Fruit fly (Drosophila melanogaster): ENCODE measurements around the gene Glyp.

Gene Glyp

dm6 chr2L:2130157-2130987 is at the start of gene Glyp:
Gene Glyp (plus strand): TSS chr2L:2130813.
- TF ChIP-seq Myc (optimal IDR thresholded peaks at IDR 0.05) (no peak), ttk (optimal IDR thresholded peaks at IDR 0.05) (no peak), psq (optimal IDR thresholded peaks at IDR 0.05) (no peak), Sin3A (optimal IDR thresholded peaks at IDR 0.05) (no peak), h (optimal IDR thresholded peaks at IDR 0.05) (no peak), insv (optimal IDR thresholded peaks at IDR 0.05) (no peak)

- no peak for TF ChIP-seq Sin3A (optimal IDR thresholded peaks at IDR 0.05)
- TF ChIP-seq ttk (optimal IDR thresholded peaks at IDR 0.05): no peak
- TF ChIP-seq insv (optimal IDR thresholded peaks at IDR 0.05): no peak
- TF ChIP-seq psq (optimal IDR thresholded peaks at IDR 0.05): no peak
- TF ChIP-seq Myc (optimal IDR thresholded peaks at IDR 0.05): no peak
- TF ChIP-seq h (optimal IDR thresholded peaks at IDR 0.05): no peak
These were observed 46.3 kb upstream of the Glyp start for dm6 chr2L:2084349-2084748.

dm6 chr2L:2090235-2090634 is 40.4 kb upstream of the Glyp start:
- TF ChIP-seq h (optimal IDR thresholded peaks at IDR 0.05) (no peak), ttk (optimal IDR thresholded peaks at IDR 0.05) (no peak), insv (optimal IDR thresholded peaks at IDR 0.05) (no peak), psq (optimal IDR thresholded peaks at IDR 0.05) (no peak), Sin3A (optimal IDR thresholded peaks at IDR 0.05) (no peak), Myc (optimal IDR thresholded peaks at IDR 0.05) (no peak)

dm6 chr2L:2109746-2110145 is 20.9 kb upstream of the Glyp start, which contains the start of gene dpr3:
Gene dpr3 (minus strand): TSS chr2L:2109878.
- no peak for TF ChIP-seq Sin3A (optimal IDR thresholded peaks at IDR 0.05)
- no peak for TF ChIP-seq psq (optimal IDR thresholded peaks at IDR 0.05)

- no peak for TF ChIP-seq h (optimal IDR thresholded peaks at IDR 0.05)
- no peak for TF ChIP-seq Sin3A (optimal IDR thresholded peaks at IDR 0.05)
- no peak for TF ChIP-seq Myc (optimal IDR thresholded peaks at IDR 0.05)
- no peak for TF ChIP-seq psq (optimal IDR thresholded peaks at IDR 0.05)
These were observed 20.2 kb upstream of the Glyp start for dm6 chr2L:2110350-2110888.

dm6 chr2L:2129137-2129536 is 1.5 kb upstream of the Glyp start, which contains the start of gene CG4259:
Gene CG4259 (minus strand): TSS chr2L:2129237.
- TF ChIP-seq Sin3A (optimal IDR thresholded peaks at IDR 0.05) (no peak), psq (optimal IDR thresholded peaks at IDR 0.05) (no peak), insv (optimal IDR thresholded peaks at IDR 0.05) (no peak), h (optimal IDR thresholded peaks at IDR 0.05) (no peak), Myc (optimal IDR thresholded peaks at IDR 0.05) (no peak), ttk (optimal IDR thresholded peaks at IDR 0.05) (no peak)

- TF ChIP-seq ttk (optimal IDR thresholded peaks at IDR 0.05): no peak
- no peak for TF ChIP-seq Sin3A (optimal IDR thresholded peaks at IDR 0.05)
- no peak for TF ChIP-seq h (optimal IDR thresholded peaks at IDR 0.05)
- no peak for TF ChIP-seq psq (optimal IDR thresholded peaks at IDR 0.05)
- TF ChIP-seq Myc (optimal IDR thresholded peaks at IDR 0.05): no peak
- no peak for TF ChIP-seq insv (optimal IDR thresholded peaks at IDR 0.05)
These were observed 966 bp downstream of the Glyp start for dm6 chr2L:2131449-2132109.

dm6 chr2L:2132215-2132614 is 1.6 kb downstream of the Glyp start:
- TF ChIP-seq h (optimal IDR thresholded peaks at IDR 0.05) (no peak), Myc (optimal IDR thresholded peaks at IDR 0.05) (no peak), psq (optimal IDR thresholded peaks at IDR 0.05) (no peak), ttk (optimal IDR thresholded peaks at IDR 0.05) (no peak), Sin3A (optimal IDR thresholded peaks at IDR 0.05) (no peak), insv (optimal IDR thresholded peaks at IDR 0.05) (no peak)

- TF ChIP-seq h (optimal IDR thresholded peaks at IDR 0.05) (no peak), Sin3A (optimal IDR thresholded peaks at IDR 0.05) (no peak), insv (optimal IDR thresholded peaks at IDR 0.05) (no peak), ttk (optimal IDR thresholded peaks at IDR 0.05) (no peak), Myc (optimal IDR thresholded peaks at IDR 0.05) (no peak), psq (optimal IDR thresholded peaks at IDR 0.05) (no peak)
These were observed 2.4 kb downstream of the Glyp start for dm6 chr2L:2133009-2133408.

dm6 chr2L:2144725-2145656 is 14.4 kb downstream of the Glyp start, which contains the start of gene tho2:
Gene tho2 (minus strand): TSS chr2L:2145187.
- no peak for TF ChIP-seq psq (optimal IDR thresholded peaks at IDR 0.05)
- no peak for TF ChIP-seq insv (optimal IDR thresholded peaks at IDR 0.05)
- no peak for TF ChIP-seq Sin3A (optimal IDR thresholded peaks at IDR 0.05)
- no peak for TF ChIP-seq ttk (optimal IDR thresholded peaks at IDR 0.05)
- TF ChIP-seq h (optimal IDR thresholded peaks at IDR 0.05): no peak
- TF ChIP-seq Myc (optimal IDR thresholded peaks at IDR 0.05): no peak

dm6 chr2L:2147208-2147607 is 16.6 kb downstream of the Glyp start, which contains the start of the genes CG11723 and Tbcd:
Gene CG11723 (minus strand): TSS chr2L:2147275.
Gene Tbcd (plus strand): TSS chr2L:2147518.
- TF ChIP-seq Myc (optimal IDR thresholded peaks at IDR 0.05) (no peak), psq (optimal IDR thresholded peaks at IDR 0.05) (no peak), insv (optimal IDR thresholded peaks at IDR 0.05) (no peak), ttk (optimal IDR thresholded peaks at IDR 0.05) (no peak), Sin3A (optimal IDR thresholded peaks at IDR 0.05) (no peak), h (optimal IDR thresholded peaks at IDR 0.05) (no peak)
